Fruit fly (Drosophila melanogaster) whole organism: ENCODE measurements around the gene CG6865.

Experiments used
- EcR ChIP-seq, 2 experiments: fragments of >200 bp; optimal IDR thresholded peaks; 2 replicates each; lab custom pipeline; 2017; ENCODE audit warnings: missing biosample characterization in 2 of 2, missing genetic modification characterization in 2 of 2, missing genetic modification reagents in 2 of 2
- psq ChIP-seq: fragments of >200 bp; optimal IDR thresholded peaks from 2 replicates; lab custom pipeline; 2017
- usp ChIP-seq: fragments of >200 bp; optimal IDR thresholded peaks from 2 replicates; lab custom pipeline; 2017; ENCODE audit warnings: missing biosample characterization, missing genetic modification characterization, mixed read lengths

- TF ChIP-seq EcR (GFP tag; optimal IDR thresholded peaks at IDR 0.05; lab: Kevin White, UChicago) (no peak), psq (no peak), usp (GFP tag; lab: Kevin White, UChicago) (no peak)
Measured at dm6 chr3L:18869035-18869826, 5.8 kb downstream of the CG6865 start, which contains the start of gene Grx1.
